Worm (Caenorhabditis elegans): ENCODE data around the gene ZK673.1.

ce11 chrII:10476039-10476438, 33.1 kb downstream of the ZK673.1 start, which contains the start of gene clec-58:
- TF ChIP-seq him-1 (tag; optimal IDR thresholded peaks at IDR 0.05) (no peak), W03F9.2 (tag; optimal IDR thresholded peaks at IDR 0.05) (no peak), dao-5 (tag; optimal IDR thresholded peaks at IDR 0.05) (no peak)

Data from whole organism, L4/young adult.